Worm (Caenorhabditis elegans): Measurements from ENCODE around the gene F14F7.7.

ce11 chrIII:13031701-13032100 is 997 bp downstream of the F14F7.7 start, which contains the start of gene F14F7.5:
- TF ChIP-seq nhr-76 (tag; optimal IDR thresholded peaks at IDR 0.05) (no peak), unc-62 (GFP tag; optimal IDR thresholded peaks at IDR 0.05) (no peak), nhr-12 (tag; optimal IDR thresholded peaks at IDR 0.05) (no peak), fkh-2 (tag; optimal IDR thresholded peaks at IDR 0.05) (no peak)

Data from whole organism, L3 larva.